Worm (Caenorhabditis elegans) whole organism, L1 larva: ENCODE data around the gene cex-1.

Experiments used
- C04F5.9 ChIP-seq: sonication (generic microtip); optimal IDR thresholded peaks from 2 replicates; lab custom pipeline; 2016; ENCODE audit warnings: missing genetic modification characterization, missing compliant biosample characterization
- C16A3.4 ChIP-seq: fragments of 150-350 bp; optimal IDR thresholded peaks from 2 replicates; lab custom pipeline; 2014; ENCODE audit warnings: missing biosample characterization, missing genetic modification characterization
- aha-1 ChIP-seq: fragments of 150-350 bp; optimal IDR thresholded peaks from 2 replicates; lab custom pipeline; 2014; ENCODE audit warnings: missing biosample characterization, missing genetic modification characterization
- blmp-1 ChIP-seq: fragments of 150-350 bp; optimal IDR thresholded peaks from 2 replicates; lab custom pipeline; 2014; ENCODE audit warnings: missing biosample characterization, missing genetic modification characterization
- ceh-82 ChIP-seq, 3 experiments: fragments of 150-350 bp in 1 of 3; sonication (generic microtip) in 2 of 3; optimal IDR thresholded peaks; 2 replicates each; lab custom pipeline; 2014 to 2017; ENCODE audit warnings: missing biosample characterization in 3 of 3, missing genetic modification characterization in 3 of 3
- ceh-88 ChIP-seq: fragments of 200-800 bp; sonication (Bioruptor generic); IDR thresholded peaks from 2 replicates; pipeline ENCODE4 v1.3.6; 2022; ENCODE audit warnings: missing genetic modification characterization, missing compliant biosample characterization
- ces-1 ChIP-seq: fragments of 150-350 bp; optimal IDR thresholded peaks from 2 replicates; lab custom pipeline; 2014; ENCODE audit warnings: missing biosample characterization, missing genetic modification reagents, missing genetic modification characterization
- dsc-1 ChIP-seq: sonication (generic microtip); optimal IDR thresholded peaks from 2 replicates; lab custom pipeline; 2016; ENCODE audit warnings: mild to moderate bottlenecking, missing genetic modification characterization, missing compliant biosample characterization
- efl-1 ChIP-seq, 4 experiments: fragments of 150-350 bp; optimal IDR thresholded peaks in 3 of 4; peaks in 1 of 4; 1 replicate in 1 of 4; 2 replicates in 3 of 4; lab custom pipeline; 2014; ENCODE audit warnings: missing biosample characterization in 2 of 4, missing genetic modification characterization in 2 of 4, missing genetic modification reagents in 2 of 4
- egl-27 ChIP-seq, 2 experiments: fragments of 150-350 bp in 1 of 2; sonication (generic microtip); optimal IDR thresholded peaks; 3 replicates each; lab custom pipeline; 2017 to 2018; ENCODE audit warnings: missing biosample characterization in 2 of 2, missing genetic modification characterization in 2 of 2, missing genetic modification reagents in 2 of 2
- elt-2 ChIP-seq: sonication (generic microtip); optimal IDR thresholded peaks from 2 replicates; lab custom pipeline; 2016; ENCODE audit warnings: missing genetic modification characterization, mild to moderate bottlenecking, inconsistent platforms, missing compliant biosample characterization, missing genetic modification reagents
- elt-3 ChIP-seq, 6 experiments: fragments of 150-350 bp in 1 of 6; sonication (generic microtip); optimal IDR thresholded peaks; 2 replicates each; lab custom pipeline; 2017 to 2018; ENCODE audit warnings: missing biosample characterization in 6 of 6, missing genetic modification characterization in 6 of 6, inconsistent platforms in 1 of 6
- grh-1 ChIP-seq: fragments of 200-800 bp; sonication (Bioruptor generic); IDR thresholded peaks from 2 replicates; pipeline ENCODE4 v1.3.6; 2022; ENCODE audit warnings: missing genetic modification reagents, missing genetic modification characterization, missing compliant biosample characterization
- irx-1 ChIP-seq: sonication (generic microtip); optimal IDR thresholded peaks from 2 replicates; lab custom pipeline; 2016; ENCODE audit warnings: missing genetic modification characterization, missing compliant biosample characterization
- lin-14 ChIP-seq: fragments of 200-800 bp; sonication (Bioruptor generic); optimal IDR thresholded peaks from 2 replicates; lab custom pipeline; 2018; ENCODE audit warnings: mild to moderate bottlenecking, missing genetic modification characterization, moderate library complexity, missing compliant biosample characterization
- lin-15B ChIP-seq: fragments of 150-350 bp; sonication (generic microtip); optimal IDR thresholded peaks from 3 replicates; lab custom pipeline; 2014; ENCODE audit warnings: missing biosample characterization, missing genetic modification characterization
- lin-35 ChIP-seq, 2 experiments: fragments of 150-350 bp; optimal IDR thresholded peaks; 2 replicates each; lab custom pipeline; 2014; ENCODE audit warnings: missing biosample characterization in 2 of 2, missing genetic modification characterization in 2 of 2, missing genetic modification reagents in 2 of 2
- lir-3 ChIP-seq: sonication (generic microtip); optimal IDR thresholded peaks from 2 replicates; lab custom pipeline; 2016; ENCODE audit warnings: mild to moderate bottlenecking, missing genetic modification characterization, moderate library complexity, missing compliant biosample characterization; ENCODE audit not compliant: poor library complexity
- lsy-2 ChIP-seq, 2 experiments: fragments of 150-350 bp; optimal IDR thresholded peaks; 2 replicates each; lab custom pipeline; 2014; ENCODE audit warnings: missing biosample characterization in 2 of 2, missing genetic modification characterization in 2 of 2
- mab-9 ChIP-seq: fragments of 200-800 bp; sonication (Bioruptor generic); IDR thresholded peaks from 2 replicates; pipeline ENCODE4 v1.3.6; 2022; ENCODE audit warnings: missing genetic modification reagents, missing genetic modification characterization, missing compliant biosample characterization
- mep-1 ChIP-seq: fragments of 150-350 bp; optimal IDR thresholded peaks from 2 replicates; lab custom pipeline; 2014; ENCODE audit warnings: missing biosample characterization, missing genetic modification characterization
- nhr-11 ChIP-seq: fragments of 150-350 bp; optimal IDR thresholded peaks from 2 replicates; lab custom pipeline; 2014; ENCODE audit warnings: missing biosample characterization, missing genetic modification characterization
- nhr-237 ChIP-seq: fragments of 150-350 bp; optimal IDR thresholded peaks from 2 replicates; lab custom pipeline; 2014; ENCODE audit warnings: missing biosample characterization, missing genetic modification characterization
- nhr-71 ChIP-seq: sonication (generic microtip); optimal IDR thresholded peaks from 2 replicates; lab custom pipeline; 2016; ENCODE audit warnings: mild to moderate bottlenecking, missing genetic modification characterization, moderate library complexity, missing compliant biosample characterization
- nhr-85 ChIP-seq: sonication (generic microtip); peaks from one replicate; lab custom pipeline; 2016; ENCODE audit warnings: missing genetic modification characterization, inconsistent platforms, missing compliant biosample characterization
- pag-3 ChIP-seq: sonication (generic microtip); optimal IDR thresholded peaks from 2 replicates; lab custom pipeline; 2017; ENCODE audit warnings: missing genetic modification characterization, mild to moderate bottlenecking, missing compliant biosample characterization, antibody characterized with exemption, borderline replicate concordance; ENCODE audit not compliant: insufficient read depth
- pax-3 ChIP-seq: fragments of 200-800 bp; sonication (Bioruptor generic); optimal IDR thresholded peaks from 2 replicates; lab custom pipeline; 2018; ENCODE audit warnings: mild to moderate bottlenecking, missing genetic modification characterization, moderate library complexity, missing compliant biosample characterization
- pqm-1 ChIP-seq: sonication (generic microtip); optimal IDR thresholded peaks from 3 replicates; lab custom pipeline; 2017; ENCODE audit warnings: missing biosample characterization, missing genetic modification characterization
- snu-23 ChIP-seq: sonication (generic microtip); optimal IDR thresholded peaks from 2 replicates; lab custom pipeline; 2016; ENCODE audit warnings: missing genetic modification characterization, missing compliant biosample characterization
- sox-4 ChIP-seq: sonication (generic microtip); optimal IDR thresholded peaks from 2 replicates; lab custom pipeline; 2016; ENCODE audit warnings: missing genetic modification characterization, missing compliant biosample characterization
- sup-37 ChIP-seq: fragments of 200-800 bp; sonication (Bioruptor generic); optimal IDR thresholded peaks from 2 replicates; lab custom pipeline; 2018; ENCODE audit warnings: mild to moderate bottlenecking, missing genetic modification characterization, missing compliant biosample characterization
- swsn-7 ChIP-seq: sonication (generic microtip); optimal IDR thresholded peaks from 2 replicates; lab custom pipeline; 2016; ENCODE audit warnings: missing genetic modification characterization, missing compliant biosample characterization
- unc-130 ChIP-seq: fragments of 150-350 bp; optimal IDR thresholded peaks from 2 replicates; lab custom pipeline; 2017; ENCODE audit warnings: missing biosample characterization, missing genetic modification characterization, inconsistent platforms
- unc-62 ChIP-seq: fragments of 150-350 bp; optimal IDR thresholded peaks from 2 replicates; lab custom pipeline; 2014; ENCODE audit warnings: missing biosample characterization, missing genetic modification reagents, missing genetic modification characterization
- unc-86 ChIP-seq: sonication (generic microtip); optimal IDR thresholded peaks from 2 replicates; lab custom pipeline; 2016; ENCODE audit warnings: missing genetic modification characterization, missing compliant biosample characterization
- zag-1 ChIP-seq: fragments of 150-350 bp; optimal IDR thresholded peaks from 2 replicates; lab custom pipeline; 2014; ENCODE audit warnings: missing biosample characterization, missing genetic modification characterization
- ztf-4 ChIP-seq: fragments of 150-350 bp; optimal IDR thresholded peaks from 2 replicates; lab custom pipeline; 2014; ENCODE audit warnings: missing biosample characterization, missing genetic modification characterization

Gene cex-1

ce11 chrII:5451278-5451677 is 3.8 kb downstream of the cex-1 start:
- TF ChIP-seq nhr-237 = no peak
- peak; percentile 66 for TF ChIP-seq nhr-85 (tag; lab: Kevin White, UChicago)
- TF ChIP-seq pag-3 (tag; lab: Kevin White, UChicago) = no peak
- no peak for TF ChIP-seq lin-35 (GFP tag; optimal IDR thresholded peaks at IDR 0.05; lab: Kevin White, UChicago)

DNA sequence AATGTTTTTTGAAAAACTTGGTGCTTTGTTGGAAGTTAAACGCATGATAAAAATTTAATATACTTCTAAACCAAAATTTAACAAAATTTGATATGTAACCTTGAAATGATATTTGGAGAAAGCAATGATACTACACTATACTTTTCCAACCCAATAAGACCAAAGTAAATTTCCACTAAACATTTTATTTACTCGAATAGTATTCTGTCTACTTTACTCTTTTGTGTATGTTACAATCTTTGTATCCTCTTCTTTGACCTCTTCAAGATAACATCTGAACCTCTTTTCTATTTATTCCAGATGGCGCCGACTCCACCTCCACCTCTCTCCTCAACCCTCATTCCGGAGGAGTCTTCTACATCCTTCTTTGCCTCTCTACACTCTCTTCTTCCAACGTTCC is 6.1 kb downstream of the cex-1 start, which contains the start of gene dhs-5:
TSS of gene dhs-5 (plus strand) at position 301 of the 400 bp plus-strand sequence.
- TF ChIP-seq dsc-1 (tag; lab: Kevin White, UChicago) = peak; percentile 56
- no peak for TF ChIP-seq lin-14 (GFP tag; lab: Kevin White, UChicago)

- TF ChIP-seq lin-15B (no peak), ceh-88 (GFP tag; lab: Robert Waterston, UW) (no peak), lin-35 (GFP tag; optimal IDR thresholded peaks at IDR 0.05; lab: Kevin White, UChicago) (no peak), unc-86 (tag; lab: Kevin White, UChicago) (no peak), pqm-1 (tag; lab: Kevin White, UChicago) (no peak)
Measured at ce11 chrII:5455650-5456355, 8.3 kb downstream of the cex-1 start, which contains the start of gene daz-1. Gene daz-1 (plus strand): TSS chrII:5456305.

DNA sequence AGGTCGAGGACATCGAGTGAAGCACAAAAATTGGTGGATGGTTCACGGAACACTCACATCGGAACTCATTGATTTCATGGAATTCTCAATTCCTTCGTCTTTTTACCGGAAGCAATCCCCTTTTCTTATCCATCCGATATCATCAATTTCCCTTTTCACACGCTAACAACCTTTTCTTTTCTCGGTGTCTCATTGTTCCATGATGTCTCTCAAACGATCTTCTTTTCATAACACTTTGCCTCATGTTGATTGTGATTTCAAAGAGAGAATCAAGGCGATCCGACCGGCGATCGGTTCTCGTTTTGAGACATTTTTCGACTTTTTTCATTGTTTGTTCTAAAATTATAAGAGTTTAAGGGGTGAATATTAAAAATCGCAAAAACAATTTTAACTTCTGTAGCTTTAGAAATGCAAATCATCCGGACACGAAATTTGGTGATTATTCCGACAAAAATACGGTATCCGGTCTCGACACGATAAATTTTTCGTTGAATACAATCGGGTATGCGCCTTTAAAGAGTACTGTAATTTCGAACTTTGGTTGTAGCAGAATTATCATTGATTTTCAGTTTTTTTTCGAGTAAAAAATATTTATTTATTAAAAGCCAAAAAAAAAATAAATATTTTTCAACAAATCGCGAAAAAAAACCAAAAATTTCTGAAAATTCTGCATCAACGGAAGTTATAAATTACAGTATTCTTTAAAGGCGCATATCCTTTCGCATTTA is 11.4 kb downstream of the cex-1 start:
- TF ChIP-seq lsy-2 (tag; optimal IDR thresholded peaks at IDR 0.05; lab: Kevin White, UChicago) = no peak
- TF ChIP-seq swsn-7 = no peak
- peak; percentile 5 for TF ChIP-seq mep-1 (tag; lab: Kevin White, UChicago)
- peak; percentile 11 for TF ChIP-seq snu-23 (GFP tag; lab: Kevin White, UChicago)
- TF ChIP-seq pax-3 = no peak
- TF ChIP-seq blmp-1 (tag; lab: Kevin White, UChicago) = peak; percentile 99
- no peak for TF ChIP-seq C16A3.4 (tag; lab: Kevin White, UChicago)
- peak; percentile 2 for TF ChIP-seq nhr-71
- peak; percentile 71 for TF ChIP-seq lin-14 (GFP tag; lab: Kevin White, UChicago)
- no peak for TF ChIP-seq aha-1 (tag; lab: Kevin White, UChicago)
- peak; percentile 4 for TF ChIP-seq unc-130 (tag; lab: Kevin White, UChicago)
- TF ChIP-seq elt-3 (tag; optimal IDR thresholded peaks at IDR 0.05; lab: Kevin White, UChicago) = peak in 4 of 6 experiments; percentile 11 to 73 (median 32)

ce11 chrII:5459534-5459933 is 12.1 kb downstream of the cex-1 start:
- peak; percentile 3 for TF ChIP-seq nhr-85 (tag; lab: Kevin White, UChicago)
- peak; percentile 90 for TF ChIP-seq blmp-1 (tag; lab: Kevin White, UChicago)
- TF ChIP-seq ces-1 = no peak
- TF ChIP-seq elt-3 (tag; optimal IDR thresholded peaks at IDR 0.05; lab: Kevin White, UChicago) = peak in 1 of 6 experiments; percentile 58
- TF ChIP-seq ceh-82 (tag; optimal IDR thresholded peaks at IDR 0.05; lab: Kevin White, UChicago) = no peak
- TF ChIP-seq lin-14 (GFP tag; lab: Kevin White, UChicago) = peak; percentile 37
- TF ChIP-seq, all 84 proteins: peak for 4

- TF ChIP-seq grh-1 (GFP tag; lab: Robert Waterston, UW) = no peak
- TF ChIP-seq lin-14 (GFP tag; lab: Kevin White, UChicago) = peak; percentile 15
- peak in 1 of 6 experiments; percentile 43 for TF ChIP-seq elt-3 (tag; optimal IDR thresholded peaks at IDR 0.05; lab: Kevin White, UChicago)
- TF ChIP-seq C04F5.9 (tag; lab: Kevin White, UChicago) = no peak
- no peak for TF ChIP-seq unc-62 (GFP tag; lab: Kevin White, UChicago)
- peak; percentile 62 for TF ChIP-seq blmp-1 (tag; lab: Kevin White, UChicago)
- TF ChIP-seq elt-2 (tag; lab: Kevin White, UChicago) = no peak
- TF ChIP-seq ztf-4 = no peak
- TF ChIP-seq zag-1 = no peak
- TF ChIP-seq unc-130 (tag; lab: Kevin White, UChicago) = no peak
- no peak for TF ChIP-seq nhr-11 (tag; lab: Kevin White, UChicago)
- TF ChIP-seq egl-27 (tag; optimal IDR thresholded peaks at IDR 0.05; lab: Kevin White, UChicago) = no peak
- no peak for TF ChIP-seq unc-86 (tag; lab: Kevin White, UChicago)
- TF ChIP-seq snu-23 (GFP tag; lab: Kevin White, UChicago) = no peak
- no peak for TF ChIP-seq mab-9 (GFP tag; lab: Robert Waterston, UW)
- no peak for TF ChIP-seq ceh-88 (GFP tag; lab: Robert Waterston, UW)
- TF ChIP-seq sox-4 (tag; lab: Kevin White, UChicago) = no peak
- TF ChIP-seq efl-1 (optimal IDR thresholded peaks at IDR 0.05; lab: Kevin White, UChicago) = no peak
- TF ChIP-seq efl-1 (GFP tag; optimal IDR thresholded peaks at IDR 0.05 in 1 of 2; lab: Kevin White, UChicago) = no peak
- TF ChIP-seq lir-3 (tag; lab: Kevin White, UChicago) = no peak
- no peak for TF ChIP-seq sup-37 (GFP tag; lab: Kevin White, UChicago)
- no peak for TF ChIP-seq irx-1 (tag; lab: Kevin White, UChicago)
- no peak for TF ChIP-seq aha-1 (tag; lab: Kevin White, UChicago)
- peak; percentile 33 for TF ChIP-seq nhr-85 (tag; lab: Kevin White, UChicago)
Measured at ce11 chrII:5460911-5461310, 13.4 kb downstream of the cex-1 start.
